Worm (Caenorhabditis elegans) whole organism, L3 larva: ENCODE results near the gene rep-1.

Experiments
- ceh-16 ChIP-seq: sonication (generic microtip); optimal IDR thresholded peaks from 2 replicates; lab custom pipeline; 2017; ENCODE audit warnings: missing biosample characterization, missing genetic modification characterization
- ceh-28 ChIP-seq: fragments of 150-350 bp; optimal IDR thresholded peaks from 2 replicates; lab custom pipeline; 2014; ENCODE audit warnings: missing biosample characterization, missing genetic modification reagents, missing genetic modification characterization
- daf-12 ChIP-seq: fragments of 150-350 bp; optimal IDR thresholded peaks from 2 replicates; lab custom pipeline; 2014; ENCODE audit warnings: missing biosample characterization, missing genetic modification reagents, missing genetic modification characterization
- eor-1 ChIP-seq, 2 experiments: fragments of 150-350 bp; optimal IDR thresholded peaks; 2 replicates each; lab custom pipeline; 2014 to 2018; ENCODE audit warnings: missing biosample characterization in 2 of 2, missing genetic modification characterization in 2 of 2
- fos-1 ChIP-seq: fragments of 150-350 bp; optimal IDR thresholded peaks from 2 replicates; lab custom pipeline; 2014; ENCODE audit warnings: missing biosample characterization, missing genetic modification characterization
- lin-39 ChIP-seq: fragments of 150-350 bp; optimal IDR thresholded peaks from 2 replicates; lab custom pipeline; 2018; ENCODE audit warnings: missing biosample characterization, missing genetic modification reagents, missing genetic modification characterization
- nhr-67 ChIP-seq: fragments of 150-350 bp; optimal IDR thresholded peaks from 2 replicates; lab custom pipeline; 2014; ENCODE audit warnings: missing biosample characterization, missing genetic modification characterization
- pha-4 ChIP-seq: fragments of 150-350 bp; optimal IDR thresholded peaks from 2 replicates; lab custom pipeline; 2014; ENCODE audit warnings: missing biosample characterization, missing genetic modification reagents, missing genetic modification characterization
- skn-1 ChIP-seq: fragments of 150-350 bp; optimal IDR thresholded peaks from 2 replicates; lab custom pipeline; 2014; ENCODE audit warnings: missing biosample characterization, missing genetic modification characterization
- tbx-2 ChIP-seq: sonication (generic microtip); optimal IDR thresholded peaks from 2 replicates; lab custom pipeline; 2016; ENCODE audit warnings: mild to moderate bottlenecking, missing genetic modification characterization, missing compliant biosample characterization
- ztf-11 ChIP-seq: fragments of 150-350 bp; optimal IDR thresholded peaks from 2 replicates; lab custom pipeline; 2014; ENCODE audit warnings: missing biosample characterization, missing genetic modification characterization
- ztf-4 ChIP-seq: fragments of 150-350 bp; optimal IDR thresholded peaks from 2 replicates; lab custom pipeline; 2014; ENCODE audit warnings: missing biosample characterization, missing genetic modification characterization

ce11 chrIII:1622329-1622728, 52.2 kb downstream of the rep-1 start:
- no peak for TF ChIP-seq ztf-11 (tag; lab: Kevin White, UChicago)
- TF ChIP-seq pha-4 (tag; lab: Kevin White, UChicago) = no peak
- TF ChIP-seq lin-39 = no peak
- peak; percentile 14 for TF ChIP-seq ceh-28 (tag; lab: Kevin White, UChicago)
- TF ChIP-seq daf-12 = no peak
- no peak for TF ChIP-seq ztf-4 (tag; lab: Kevin White, UChicago)
- no peak for TF ChIP-seq skn-1 (tag; lab: Kevin White, UChicago)
- TF ChIP-seq eor-1 (tag; optimal IDR thresholded peaks at IDR 0.05; lab: Kevin White, UChicago) = no peak
- no peak for TF ChIP-seq fos-1 (tag; lab: Kevin White, UChicago)
- no peak for TF ChIP-seq nhr-67 (tag; lab: Kevin White, UChicago)
- no peak for TF ChIP-seq tbx-2 (tag; lab: Kevin White, UChicago)
- TF ChIP-seq ceh-16 (tag; lab: Kevin White, UChicago) = no peak
